Fruit fly (Drosophila melanogaster) Kc167 (cell line): Measurements from ENCODE around the gene CG13991.

Experiments
- Myc ChIP-seq: fragments of >200 bp; optimal IDR thresholded peaks from 2 replicates; lab custom pipeline; 2017; ENCODE audit warnings: missing external identifiers
- Sin3A ChIP-seq: fragments of >200 bp; optimal IDR thresholded peaks from 2 replicates; lab custom pipeline; 2018; ENCODE audit warnings: missing external identifiers
- h ChIP-seq: fragments of >200 bp; optimal IDR thresholded peaks from 3 replicates; lab custom pipeline; 2018; ENCODE audit warnings: missing external identifiers
- insv ChIP-seq: fragments of >200 bp; optimal IDR thresholded peaks from 3 replicates; lab custom pipeline; 2018; ENCODE audit warnings: missing external identifiers
- psq ChIP-seq: fragments of >200 bp; optimal IDR thresholded peaks from 2 replicates; lab custom pipeline; 2017; ENCODE audit warnings: missing external identifiers
- ttk ChIP-seq: sonication (Bioruptor generic); optimal IDR thresholded peaks from 2 replicates; lab custom pipeline; 2017; ENCODE audit warnings: missing external identifiers

CG13991 gene

dm6 chr2L:6118212-6118611, 21.0 kb upstream of the CG13991 start, which contains the start of gene CG31642:
CG31642 (plus strand) TSS chr2L:6118512.
- no peak for TF ChIP-seq ttk
- no peak for TF ChIP-seq h
- no peak for TF ChIP-seq Myc (lab: Kevin White, UChicago)
- no peak for TF ChIP-seq Sin3A (lab: Kevin White, UChicago)
- no peak for TF ChIP-seq psq (lab: Kevin White, UChicago)
- TF ChIP-seq insv (lab: Kevin White, UChicago): no peak

- TF ChIP-seq h: no peak
- TF ChIP-seq insv (lab: Kevin White, UChicago): no peak
- TF ChIP-seq psq (lab: Kevin White, UChicago): no peak
- no peak for TF ChIP-seq ttk
- TF ChIP-seq Myc (lab: Kevin White, UChicago): no peak
- TF ChIP-seq Sin3A (lab: Kevin White, UChicago): no peak
These were observed 14.4 kb upstream of the CG13991 start, which contains the start of gene Arpc4 for dm6 chr2L:6124815-6125214. Arpc4 (plus strand) TSS chr2L:6125132.

- TF ChIP-seq Myc (lab: Kevin White, UChicago) (no peak), psq (lab: Kevin White, UChicago) (no peak), h (no peak), Sin3A (lab: Kevin White, UChicago) (no peak), ttk (no peak)
These were observed 11.7 kb upstream of the CG13991 start, which contains the start of gene WDR79 for dm6 chr2L:6127478-6127877. WDR79 (minus strand) TSS chr2L:6127775.

- TF ChIP-seq h: no peak
- no peak for TF ChIP-seq psq (lab: Kevin White, UChicago)
- TF ChIP-seq Sin3A (lab: Kevin White, UChicago): no peak
- TF ChIP-seq Myc (lab: Kevin White, UChicago): no peak
- no peak for TF ChIP-seq ttk
- TF ChIP-seq insv (lab: Kevin White, UChicago): no peak
These were observed 8.6 kb upstream of the CG13991 start, which contains the start of the genes B9d2, tctn and CG9222 for dm6 chr2L:6130522-6131073. B9d2 (minus strand) TSS chr2L:6130651. tctn (minus strand) TSS chr2L:6130651. CG9222 (plus strand) TSS chr2L:6131023.

- TF ChIP-seq h: no peak
These were observed 12.5 kb downstream of the CG13991 start, which contains the start of gene Muc26B for dm6 chr2L:6151669-6152068. Muc26B (plus strand) TSS chr2L:6151969.

- TF ChIP-seq insv (lab: Kevin White, UChicago): no peak
- no peak for TF ChIP-seq ttk
- TF ChIP-seq psq (lab: Kevin White, UChicago): no peak
- TF ChIP-seq Sin3A (lab: Kevin White, UChicago): no peak
- no peak for TF ChIP-seq Myc (lab: Kevin White, UChicago)
- TF ChIP-seq h: no peak
These were observed 15.9 kb downstream of the CG13991 start, which contains the start of gene CG31639 for dm6 chr2L:6155041-6155440. CG31639 (minus strand) TSS chr2L:6155141.

dm6 chr2L:6160100-6160499, 20.9 kb downstream of the CG13991 start, which contains the start of gene CG13989:
CG13989 (plus strand) TSS chr2L:6160400.
- TF ChIP-seq insv (lab: Kevin White, UChicago): no peak
- no peak for TF ChIP-seq h
- TF ChIP-seq psq (lab: Kevin White, UChicago): no peak
- no peak for TF ChIP-seq ttk
- TF ChIP-seq Sin3A (lab: Kevin White, UChicago): no peak
- TF ChIP-seq Myc (lab: Kevin White, UChicago): no peak

dm6 chr2L:6165686-6166085, 26.5 kb downstream of the CG13991 start:
- TF ChIP-seq ttk (no peak), psq (lab: Kevin White, UChicago) (no peak), h (no peak), insv (lab: Kevin White, UChicago) (no peak), Myc (lab: Kevin White, UChicago) (no peak), Sin3A (lab: Kevin White, UChicago) (no peak)

- no peak for TF ChIP-seq Myc (lab: Kevin White, UChicago)
These were observed 29.9 kb downstream of the CG13991 start for dm6 chr2L:6169119-6169518.

- TF ChIP-seq Myc (lab: Kevin White, UChicago) (no peak), ttk (no peak), psq (lab: Kevin White, UChicago) (no peak), insv (lab: Kevin White, UChicago) (no peak), h (no peak), Sin3A (lab: Kevin White, UChicago) (no peak)
These were observed 32.0 kb downstream of the CG13991 start for dm6 chr2L:6171166-6171565.

dm6 chr2L:6172996-6173395, 33.8 kb downstream of the CG13991 start:
- TF ChIP-seq Myc (lab: Kevin White, UChicago) (no peak), h (no peak), psq (lab: Kevin White, UChicago) (no peak)

- TF ChIP-seq Sin3A (lab: Kevin White, UChicago): no peak
- no peak for TF ChIP-seq h
- no peak for TF ChIP-seq psq (lab: Kevin White, UChicago)
- TF ChIP-seq ttk: no peak
- no peak for TF ChIP-seq insv (lab: Kevin White, UChicago)
- no peak for TF ChIP-seq Myc (lab: Kevin White, UChicago)
These were observed 37.2 kb downstream of the CG13991 start for dm6 chr2L:6176408-6176807.

dm6 chr2L:6177141-6177540, 38.0 kb downstream of the CG13991 start:
- no peak for TF ChIP-seq ttk
- TF ChIP-seq insv (lab: Kevin White, UChicago): no peak
- no peak for TF ChIP-seq Sin3A (lab: Kevin White, UChicago)
- TF ChIP-seq h: no peak
- no peak for TF ChIP-seq Myc (lab: Kevin White, UChicago)
- TF ChIP-seq psq (lab: Kevin White, UChicago): no peak
